Worm (Caenorhabditis elegans) whole organism, late embryonic: ENCODE measurements around the gene ced-13.

ENCODE experiments used
- C38D4.7 ChIP-seq: fragments of 200-800 bp; sonication (Bioruptor generic); optimal IDR thresholded peaks from 2 replicates; lab custom pipeline; 2018; ENCODE audit warnings: mild to moderate bottlenecking, missing genetic modification characterization, moderate library complexity, missing compliant biosample characterization
- K02D7.2 ChIP-seq: sonication (generic microtip); optimal IDR thresholded peaks from 2 replicates; lab custom pipeline; 2017; ENCODE audit warnings: mild to moderate bottlenecking, missing genetic modification characterization, missing compliant biosample characterization
- K09A11.1 ChIP-seq: sonication (generic microtip); optimal IDR thresholded peaks from 2 replicates; lab custom pipeline; 2017; ENCODE audit warnings: antibody characterized with exemption, mild to moderate bottlenecking, missing genetic modification characterization, missing compliant biosample characterization; ENCODE audit not compliant: insufficient read depth
- T23F11.4 ChIP-seq: fragments of 200-800 bp; sonication (Bioruptor generic); optimal IDR thresholded peaks from 2 replicates; lab custom pipeline; 2018; ENCODE audit warnings: mild to moderate bottlenecking, missing genetic modification characterization, missing compliant biosample characterization
- Y22D7AL.16 ChIP-seq: sonication (generic microtip); optimal IDR thresholded peaks from 2 replicates; lab custom pipeline; 2016; ENCODE audit warnings: missing genetic modification characterization, missing compliant biosample characterization
- ceh-18 ChIP-seq: sonication (generic microtip); optimal IDR thresholded peaks from 2 replicates; lab custom pipeline; 2016; ENCODE audit warnings: missing genetic modification characterization, missing compliant biosample characterization
- ceh-22 ChIP-seq: sonication (generic microtip); optimal IDR thresholded peaks from 2 replicates; lab custom pipeline; 2017; ENCODE audit warnings: missing biosample characterization, missing genetic modification characterization
- ceh-30 ChIP-seq: fragments of 150-350 bp; optimal IDR thresholded peaks from 2 replicates; lab custom pipeline; 2014; ENCODE audit warnings: missing biosample characterization, missing genetic modification characterization
- ceh-31 ChIP-seq: sonication (generic microtip); optimal IDR thresholded peaks from 2 replicates; lab custom pipeline; 2016; ENCODE audit warnings: missing genetic modification characterization, missing compliant biosample characterization
- ceh-45 ChIP-seq: fragments of 200-800 bp; sonication (Bioruptor generic); IDR thresholded peaks from 2 replicates; pipeline ENCODE4 v1.3.6; 2022; ENCODE audit warnings: missing genetic modification reagents, missing genetic modification characterization, missing compliant biosample characterization
- ceh-48 ChIP-seq: sonication (generic microtip); optimal IDR thresholded peaks from 2 replicates; lab custom pipeline; 2016; ENCODE audit warnings: missing genetic modification characterization, inconsistent platforms, missing compliant biosample characterization
- dve-1 ChIP-seq: sonication (generic microtip); optimal IDR thresholded peaks from 2 replicates; lab custom pipeline; 2017; ENCODE audit warnings: antibody characterized with exemption, mild to moderate bottlenecking, missing genetic modification characterization, missing compliant biosample characterization
- elt-2 ChIP-seq: sonication (generic microtip); optimal IDR thresholded peaks from 2 replicates; lab custom pipeline; 2016; ENCODE audit warnings: missing genetic modification reagents, missing genetic modification characterization, missing compliant biosample characterization
- elt-4 ChIP-seq: sonication (generic microtip); optimal IDR thresholded peaks from 2 replicates; lab custom pipeline; 2016; ENCODE audit warnings: missing genetic modification characterization, missing compliant biosample characterization
- fkh-6 ChIP-seq: sonication (generic microtip); optimal IDR thresholded peaks from 2 replicates; lab custom pipeline; 2016; ENCODE audit warnings: missing genetic modification characterization, missing compliant biosample characterization
- gmeb-2 ChIP-seq: sonication (generic microtip); optimal IDR thresholded peaks from 2 replicates; lab custom pipeline; 2016; ENCODE audit warnings: missing genetic modification characterization, inconsistent platforms, missing compliant biosample characterization
- hlh-30 ChIP-seq: sonication (generic microtip); optimal IDR thresholded peaks from 2 replicates; lab custom pipeline; 2017; ENCODE audit warnings: antibody characterized with exemption, missing genetic modification characterization, missing compliant biosample characterization; ENCODE audit not compliant: insufficient read depth
- lin-11 ChIP-seq: fragments of 200-800 bp; sonication (Bioruptor generic); optimal IDR thresholded peaks from 2 replicates; lab custom pipeline; 2018; ENCODE audit warnings: mild to moderate bottlenecking, missing genetic modification characterization, missing compliant biosample characterization
- mec-3 ChIP-seq: sonication (generic microtip); optimal IDR thresholded peaks from 2 replicates; lab custom pipeline; 2016; ENCODE audit warnings: borderline replicate concordance, missing genetic modification characterization, missing compliant biosample characterization
- nfya-1 ChIP-seq: sonication (generic microtip); optimal IDR thresholded peaks from 2 replicates; lab custom pipeline; 2017; ENCODE audit warnings: missing genetic modification characterization, mild to moderate bottlenecking, missing compliant biosample characterization, antibody characterized with exemption, moderate library complexity
- nhr-232 ChIP-seq: sonication (generic microtip); optimal IDR thresholded peaks from 2 replicates; lab custom pipeline; 2016; ENCODE audit warnings: missing genetic modification characterization, missing compliant biosample characterization
- npax-4 ChIP-seq: sonication (generic microtip); optimal IDR thresholded peaks from 2 replicates; lab custom pipeline; 2016; ENCODE audit warnings: missing genetic modification characterization, missing compliant biosample characterization
- pax-1 ChIP-seq: fragments of 150-350 bp; optimal IDR thresholded peaks from 2 replicates; lab custom pipeline; 2014; ENCODE audit warnings: missing biosample characterization, missing genetic modification characterization
- pqm-1 ChIP-seq: sonication (generic microtip); optimal IDR thresholded peaks from 2 replicates; lab custom pipeline; 2016; ENCODE audit warnings: missing genetic modification characterization, missing compliant biosample characterization
- pros-1 ChIP-seq: fragments of 150-350 bp; optimal IDR thresholded peaks from 2 replicates; lab custom pipeline; 2014; ENCODE audit warnings: missing biosample characterization, missing genetic modification reagents, missing genetic modification characterization
- ref-2 ChIP-seq: sonication (generic microtip); optimal IDR thresholded peaks from 2 replicates; lab custom pipeline; 2016; ENCODE audit warnings: missing genetic modification characterization, missing compliant biosample characterization
- rnt-1 ChIP-seq: sonication (generic microtip); optimal IDR thresholded peaks from 2 replicates; lab custom pipeline; 2016; ENCODE audit warnings: missing genetic modification characterization, missing compliant biosample characterization
- syd-9 ChIP-seq: sonication (generic microtip); optimal IDR thresholded peaks from 2 replicates; lab custom pipeline; 2016; ENCODE audit warnings: mild to moderate bottlenecking, missing genetic modification characterization, moderate library complexity, missing compliant biosample characterization
- tbx-7 ChIP-seq: sonication (generic microtip); optimal IDR thresholded peaks from 2 replicates; lab custom pipeline; 2016; ENCODE audit warnings: missing genotype, missing genetic modification characterization, missing compliant biosample characterization
- unc-3 ChIP-seq, 2 experiments: fragments of 200-800 bp in 1 of 2; sonication (Bioruptor generic) in 1 of 2; sonication (generic microtip) in 1 of 2; conservative IDR thresholded peaks in 1 of 2; optimal IDR thresholded peaks in 1 of 2; 2 replicates each; pipeline versions ENCODE4 v1.3.6 to Lab custom; 2016 to 2022; ENCODE audit warnings: missing compliant biosample characterization in 2 of 2, missing genetic modification characterization in 2 of 2, missing genetic modification reagents in 1 of 2
- unc-42 ChIP-seq: sonication (generic microtip); optimal IDR thresholded peaks from 2 replicates; lab custom pipeline; 2016; ENCODE audit warnings: missing genotype, missing genetic modification characterization, missing compliant biosample characterization
- unc-86 ChIP-seq: sonication (generic microtip); optimal IDR thresholded peaks from 2 replicates; lab custom pipeline; 2016; ENCODE audit warnings: missing genetic modification characterization, missing compliant biosample characterization
- zip-5 ChIP-seq: sonication (generic microtip); optimal IDR thresholded peaks from 2 replicates; lab custom pipeline; 2016; ENCODE audit warnings: missing genetic modification characterization, missing compliant biosample characterization
- ztf-16 ChIP-seq: sonication (generic microtip); optimal IDR thresholded peaks from 2 replicates; lab custom pipeline; 2017; ENCODE audit warnings: missing genetic modification characterization, missing compliant biosample characterization

ced-13 gene

ce11 chrX:8310747-8311146 lies 11.3 kb upstream of the ced-13 start:
- no peak for TF ChIP-seq C38D4.7 (GFP tag; lab: Kevin White, UChicago)
- TF ChIP-seq elt-2 = no peak
- TF ChIP-seq hlh-30 = no peak
- TF ChIP-seq nhr-232 (tag; lab: Kevin White, UChicago) = no peak
- TF ChIP-seq tbx-7 (tag; lab: Kevin White, UChicago) = no peak
- TF ChIP-seq ceh-45 (GFP tag; lab: Robert Waterston, UW) = no peak
- TF ChIP-seq ceh-22 (tag; lab: Kevin White, UChicago) = no peak
- no peak for TF ChIP-seq gmeb-2
- TF ChIP-seq unc-86 (tag; lab: Kevin White, UChicago) = no peak
- TF ChIP-seq ref-2 (tag; lab: Kevin White, UChicago) = no peak
- TF ChIP-seq unc-3 (GFP tag; conservative IDR thresholded peaks at IDR 0.05; lab: Robert Waterston, UW) = no peak
- no peak for TF ChIP-seq unc-3 (tag; optimal IDR thresholded peaks at IDR 0.05; lab: Kevin White, UChicago)
- TF ChIP-seq lin-11 (tag; lab: Kevin White, UChicago) = no peak
- TF ChIP-seq rnt-1 (tag; lab: Kevin White, UChicago) = no peak
- TF ChIP-seq pax-1 = no peak
- no peak for TF ChIP-seq zip-5 (tag; lab: Kevin White, UChicago)
- no peak for TF ChIP-seq ceh-48 (tag; lab: Kevin White, UChicago)
- no peak for TF ChIP-seq Y22D7AL.16 (tag; lab: Kevin White, UChicago)
- no peak for TF ChIP-seq unc-42 (tag; lab: Kevin White, UChicago)

- TF ChIP-seq ceh-30 (tag; lab: Kevin White, UChicago) (no peak), unc-42 (tag; lab: Kevin White, UChicago) (peak; percentile 78), K09A11.1 (no peak), ceh-31 (tag; lab: Kevin White, UChicago) (no peak)
These were observed 9.0 kb upstream of the ced-13 start for ce11 chrX:8308491-8308890.

ce11 chrX:8307600-8307999 lies 8.1 kb upstream of the ced-13 start, which contains the start of gene R09F10.5:
Gene R09F10.5, minus strand, starts transcription at chrX:8307700.
- TF ChIP-seq T23F11.4 (GFP tag; lab: Kevin White, UChicago) (no peak), C38D4.7 (GFP tag; lab: Kevin White, UChicago) (no peak), unc-3 (GFP tag; conservative IDR thresholded peaks at IDR 0.05; lab: Robert Waterston, UW) (no peak), unc-3 (tag; optimal IDR thresholded peaks at IDR 0.05; lab: Kevin White, UChicago) (no peak), syd-9 (tag; lab: Kevin White, UChicago) (no peak), elt-4 (tag; lab: Kevin White, UChicago) (no peak), npax-4 (no peak), ztf-16 (no peak), nfya-1 (no peak), pqm-1 (tag; lab: Kevin White, UChicago) (no peak), fkh-6 (tag; lab: Kevin White, UChicago) (no peak), mec-3 (tag; lab: Kevin White, UChicago) (no peak), K02D7.2 (tag; lab: Kevin White, UChicago) (no peak), tbx-7 (tag; lab: Kevin White, UChicago) (no peak), pros-1 (tag; lab: Kevin White, UChicago) (no peak), K09A11.1 (no peak), elt-2 (no peak)
- TF ChIP-seq, all 69 proteins: peak for 0

- TF ChIP-seq unc-3 (GFP tag; conservative IDR thresholded peaks at IDR 0.05; lab: Robert Waterston, UW) (no peak), unc-3 (tag; optimal IDR thresholded peaks at IDR 0.05; lab: Kevin White, UChicago) (no peak), dve-1 (tag; lab: Kevin White, UChicago) (no peak), mec-3 (tag; lab: Kevin White, UChicago) (no peak), rnt-1 (tag; lab: Kevin White, UChicago) (no peak), npax-4 (no peak), ceh-18 (tag; lab: Kevin White, UChicago) (no peak), ceh-30 (tag; lab: Kevin White, UChicago) (no peak), Y22D7AL.16 (tag; lab: Kevin White, UChicago) (no peak), ceh-22 (tag; lab: Kevin White, UChicago) (no peak)
These were observed 3.3 kb upstream of the ced-13 start for ce11 chrX:8302803-8303202.
